Fruit fly (Drosophila melanogaster): ENCODE results near the gene CG42571.

Gene CG42571

dm6 chr3L:15758668-15759067 is 42.4 kb downstream of the CG42571 start:
- no peak for TF ChIP-seq noc (tag; optimal IDR thresholded peaks at IDR 0.05)

dm6 chr3L:15760467-15760866 is 44.2 kb downstream of the CG42571 start:
- no peak for TF ChIP-seq noc (tag; optimal IDR thresholded peaks at IDR 0.05)

- no peak for TF ChIP-seq noc (tag; optimal IDR thresholded peaks at IDR 0.05)
Measured at dm6 chr3L:15761918-15762317, 45.7 kb downstream of the CG42571 start.

- no peak for TF ChIP-seq noc (tag; optimal IDR thresholded peaks at IDR 0.05)
Measured at dm6 chr3L:15762449-15763189, 46.4 kb downstream of the CG42571 start.

- no peak for TF ChIP-seq noc (tag; optimal IDR thresholded peaks at IDR 0.05)
Measured at dm6 chr3L:15763190-15763576, 46.9 kb downstream of the CG42571 start.
